Fruit fly (Drosophila melanogaster) whole organism, embryonic: ENCODE measurements around the gene CG32176.
A peak's percentile ranks its signal among the peaks of the same experiment; 100 is the strongest.

Source experiments
- CG10147 ChIP-seq: fragments of 200-800 bp; sonication (Bioruptor generic); optimal IDR thresholded peaks from 2 replicates; lab custom pipeline; 2019; ENCODE audit warnings: missing biosample characterization, mild to moderate bottlenecking, missing genetic modification characterization, moderate library complexity
- CG10321 ChIP-seq: fragments of 200-800 bp; sonication (Bioruptor generic); IDR thresholded peaks from 2 replicates; pipeline ENCODE4 v1.3.6; 2022; ENCODE audit warnings: missing biosample characterization, missing genetic modification characterization
- CG12155 ChIP-seq: fragments of 200-800 bp; sonication (Bioruptor generic); optimal IDR thresholded peaks from 3 replicates; lab custom pipeline; 2016; ENCODE audit warnings: missing biosample characterization, missing genetic modification characterization
- CG14710 ChIP-seq: fragments of 200-800 bp; sonication (Bioruptor generic); optimal IDR thresholded peaks from 3 replicates; lab custom pipeline; 2019; ENCODE audit warnings: missing biosample characterization, mild to moderate bottlenecking, missing genetic modification characterization, moderate library complexity
- CG1602 ChIP-seq: fragments of 200-800 bp; sonication (Bioruptor generic); optimal IDR thresholded peaks from 3 replicates; lab custom pipeline; 2016; ENCODE audit warnings: missing biosample characterization, missing genetic modification characterization
- CG16815 ChIP-seq: fragments of 200-800 bp; sonication (Bioruptor generic); optimal IDR thresholded peaks from 3 replicates; lab custom pipeline; 2017; ENCODE audit warnings: missing biosample characterization, mild to moderate bottlenecking, missing genetic modification characterization
- CG17385 ChIP-seq: fragments of 200-800 bp; sonication (Bioruptor generic); optimal IDR thresholded peaks from 3 replicates; lab custom pipeline; 2018; ENCODE audit warnings: missing biosample characterization, mild to moderate bottlenecking, missing genetic modification characterization
- CG17829 ChIP-seq: fragments of 200-800 bp; optimal IDR thresholded peaks from 2 replicates; lab custom pipeline; 2019; ENCODE audit warnings: missing biosample characterization, mild to moderate bottlenecking, missing genetic modification characterization, moderate library complexity
- CG18599 ChIP-seq: fragments of 200-800 bp; sonication (Bioruptor generic); optimal IDR thresholded peaks from 3 replicates; lab custom pipeline; 2017; ENCODE audit warnings: missing biosample characterization, missing genetic modification characterization, mild to moderate bottlenecking, moderate library complexity, missing genetic modification reagents
- CG2202 ChIP-seq: fragments of 200-800 bp; sonication (Bioruptor generic); optimal IDR thresholded peaks from 2 replicates; lab custom pipeline; 2018; ENCODE audit warnings: missing biosample characterization, mild to moderate bottlenecking, missing genetic modification characterization
- CG2875 ChIP-seq: fragments of 200-800 bp; sonication (Bioruptor generic); optimal IDR thresholded peaks from 2 replicates; lab custom pipeline; 2017; ENCODE audit warnings: missing biosample characterization, mild to moderate bottlenecking, missing genetic modification characterization, missing genetic modification reagents
- CG30403 ChIP-seq: fragments of 200-800 bp; sonication (Bioruptor generic); optimal IDR thresholded peaks from 3 replicates; lab custom pipeline; 2016; ENCODE audit warnings: missing biosample characterization, missing genetic modification characterization
- CG30431 ChIP-seq: fragments of 200-800 bp; sonication (Bioruptor generic); optimal IDR thresholded peaks from 2 replicates; lab custom pipeline; 2017; ENCODE audit warnings: missing biosample characterization, missing genetic modification characterization
- CG31441 ChIP-seq: fragments of 200-800 bp; sonication (Bioruptor generic); IDR thresholded peaks from 2 replicates; pipeline ENCODE4 v1.3.6; 2022; ENCODE audit warnings: missing biosample characterization, missing genetic modification characterization
- CG33213 ChIP-seq: fragments of 200-800 bp; sonication (Bioruptor generic); optimal IDR thresholded peaks from 3 replicates; lab custom pipeline; 2016; ENCODE audit warnings: missing biosample characterization, missing genetic modification characterization
- CG4707 ChIP-seq: fragments of 200-800 bp; sonication (Bioruptor generic); optimal IDR thresholded peaks from 2 replicates; lab custom pipeline; 2018; ENCODE audit warnings: missing biosample characterization, mild to moderate bottlenecking, missing genetic modification characterization, moderate library complexity
- CG4820 ChIP-seq: fragments of 200-800 bp; sonication (Bioruptor generic); optimal IDR thresholded peaks from 3 replicates; lab custom pipeline; 2016; ENCODE audit warnings: missing biosample characterization, missing genetic modification characterization
- CG7745 ChIP-seq: fragments of 200-800 bp; sonication (Bioruptor generic); optimal IDR thresholded peaks from 2 replicates; lab custom pipeline; 2018; ENCODE audit warnings: missing biosample characterization, mild to moderate bottlenecking, missing genetic modification characterization, moderate library complexity
- CG8290 ChIP-seq, 3 experiments: fragments of 200-800 bp; sonication (Bioruptor generic); optimal IDR thresholded peaks; 2 replicates each; lab custom pipeline; 2016 to 2019; ENCODE audit warnings: missing biosample characterization in 3 of 3, missing genetic modification characterization in 3 of 3, mild to moderate bottlenecking in 2 of 3, moderate library complexity in 1 of 3
- Dad ChIP-seq: fragments of 200-800 bp; sonication (Bioruptor generic); optimal IDR thresholded peaks from 3 replicates; lab custom pipeline; 2016; ENCODE audit warnings: missing biosample characterization, missing genetic modification characterization
- ERR ChIP-seq: fragments of 200-800 bp; sonication (Bioruptor generic); optimal IDR thresholded peaks from 2 replicates; lab custom pipeline; 2016; ENCODE audit warnings: missing biosample characterization, missing genetic modification characterization
- HLH54F ChIP-seq: fragments of 200-800 bp; sonication (Bioruptor generic); optimal IDR thresholded peaks from 3 replicates; lab custom pipeline; 2016; ENCODE audit warnings: missing biosample characterization, missing genetic modification characterization
- Hmr ChIP-seq: fragments of 200-800 bp; sonication (Bioruptor generic); optimal IDR thresholded peaks from 3 replicates; lab custom pipeline; 2017; ENCODE audit warnings: mild to moderate bottlenecking, missing biosample characterization, missing genetic modification reagents, missing genetic modification characterization
- Lpt ChIP-seq: fragments of >200 bp; optimal IDR thresholded peaks from 2 replicates; lab custom pipeline; 2018; ENCODE audit warnings: missing biosample characterization, missing genetic modification characterization
- MBD-R2 ChIP-seq: fragments of 200-800 bp; sonication (Bioruptor generic); IDR thresholded peaks from 2 replicates; pipeline ENCODE4 v1.3.6; 2022; ENCODE audit warnings: missing biosample characterization, missing genetic modification characterization
- Mad ChIP-seq: fragments of 200-800 bp; sonication (Bioruptor generic); optimal IDR thresholded peaks from 2 replicates; lab custom pipeline; 2016; ENCODE audit warnings: missing biosample characterization, missing genetic modification characterization
- Med ChIP-seq: fragments of 200-800 bp; sonication (Bioruptor generic); peaks from one replicate; lab custom pipeline; 2016; ENCODE audit warnings: missing biosample characterization, missing genetic modification characterization, mild to moderate bottlenecking, inconsistent platforms, moderate library complexity
- Optix ChIP-seq: fragments of 200-800 bp; sonication (Bioruptor generic); IDR thresholded peaks from 3 replicates; pipeline ENCODE4 v1.3.6; 2022; ENCODE audit warnings: missing biosample characterization, missing genetic modification characterization
- Pdp1 ChIP-seq, 2 experiments: fragments of 200-800 bp; sonication (Bioruptor generic); optimal IDR thresholded peaks; 3 replicates each; lab custom pipeline; 2016; ENCODE audit warnings: missing biosample characterization in 2 of 2, missing genetic modification characterization in 2 of 2, mild to moderate bottlenecking in 1 of 2, moderate library complexity in 1 of 2
- Sry-δ ChIP-seq: fragments of 200-800 bp; sonication (Bioruptor generic); optimal IDR thresholded peaks from 2 replicates; lab custom pipeline; 2016; ENCODE audit warnings: missing biosample characterization, missing genetic modification characterization
- Xrp1 ChIP-seq: fragments of 200-800 bp; sonication (Bioruptor generic); IDR thresholded peaks from 2 replicates; pipeline ENCODE4 v1.3.6; 2022; ENCODE audit warnings: missing biosample characterization, missing genetic modification characterization
- ara ChIP-seq: fragments of 200-800 bp; sonication (Bioruptor generic); IDR thresholded peaks from 2 replicates; pipeline ENCODE4 v1.3.6; 2022; ENCODE audit warnings: missing biosample characterization, missing genetic modification characterization
- bab2 ChIP-seq: fragments of 200-800 bp; sonication (Bioruptor generic); optimal IDR thresholded peaks from 2 replicates; lab custom pipeline; 2016; ENCODE audit warnings: missing biosample characterization, missing genetic modification characterization
- bigmax ChIP-seq: fragments of 200-800 bp; sonication (Bioruptor generic); optimal IDR thresholded peaks from 2 replicates; lab custom pipeline; 2018; ENCODE audit warnings: missing biosample characterization, mild to moderate bottlenecking, missing genetic modification characterization
- cato ChIP-seq: fragments of 200-800 bp; sonication (Bioruptor generic); optimal IDR thresholded peaks from 2 replicates; lab custom pipeline; 2016; ENCODE audit warnings: missing biosample characterization, missing genetic modification characterization, borderline replicate concordance
- chn ChIP-seq: fragments of 200-800 bp; sonication (Bioruptor generic); optimal IDR thresholded peaks from 2 replicates; lab custom pipeline; 2016; ENCODE audit warnings: missing biosample characterization, missing genetic modification characterization
- hkb ChIP-seq, 2 experiments: fragments of 200-800 bp in 1 of 2; fragments of >200 bp in 1 of 2; sonication (Bioruptor generic) in 1 of 2; IDR thresholded peaks in 1 of 2; optimal IDR thresholded peaks in 1 of 2; 2 replicates each; pipeline versions ENCODE4 v1.3.6 to Lab custom; 2017 to 2022; ENCODE audit warnings: missing biosample characterization in 1 of 2, missing genetic modification characterization in 1 of 2
- jing ChIP-seq: fragments of 200-800 bp; sonication (Bioruptor generic); optimal IDR thresholded peaks from 2 replicates; lab custom pipeline; 2018; ENCODE audit warnings: missing biosample characterization, mild to moderate bottlenecking, missing genetic modification characterization
- kay ChIP-seq: fragments of 200-800 bp; sonication (Bioruptor generic); optimal IDR thresholded peaks from 2 replicates; lab custom pipeline; 2016; ENCODE audit warnings: missing biosample characterization, missing genetic modification characterization
- mirr ChIP-seq: fragments of 200-800 bp; sonication (Bioruptor generic); optimal IDR thresholded peaks from 3 replicates; lab custom pipeline; 2018; ENCODE audit warnings: missing biosample characterization, mild to moderate bottlenecking, missing genetic modification characterization
- odd ChIP-seq: fragments of 200-800 bp; sonication (Bioruptor generic); optimal IDR thresholded peaks from 2 replicates; lab custom pipeline; 2017; ENCODE audit warnings: missing biosample characterization, mild to moderate bottlenecking, missing genetic modification characterization
- pb ChIP-seq: fragments of 200-800 bp; sonication (Bioruptor generic); optimal IDR thresholded peaks from 3 replicates; lab custom pipeline; 2016; ENCODE audit warnings: missing biosample characterization, missing genetic modification characterization
- pum ChIP-seq: fragments of 200-800 bp; sonication (Bioruptor generic); optimal IDR thresholded peaks from 2 replicates; lab custom pipeline; 2016; ENCODE audit warnings: missing biosample characterization, missing genetic modification characterization
- slou ChIP-seq: fragments of 200-800 bp; sonication (Bioruptor generic); optimal IDR thresholded peaks from 3 replicates; lab custom pipeline; 2016; ENCODE audit warnings: missing biosample characterization, missing genetic modification characterization
- slp2 ChIP-seq: fragments of 200-800 bp; sonication (Bioruptor generic); optimal IDR thresholded peaks from 2 replicates; lab custom pipeline; 2016; ENCODE audit warnings: missing biosample characterization, missing genetic modification characterization
- tll ChIP-seq, 2 experiments: fragments of 200-800 bp in 1 of 2; fragments of >200 bp in 1 of 2; sonication (Bioruptor generic) in 1 of 2; optimal IDR thresholded peaks; 2 replicates each; lab custom pipeline; 2017 to 2019; ENCODE audit warnings: missing biosample characterization in 2 of 2, missing genetic modification characterization in 2 of 2, mild to moderate bottlenecking in 1 of 2, moderate library complexity in 1 of 2
- twi ChIP-seq: fragments of 200-800 bp; optimal IDR thresholded peaks from 2 replicates; lab custom pipeline; 2019; ENCODE audit warnings: missing biosample characterization, mild to moderate bottlenecking, missing genetic modification characterization, moderate library complexity
- unpg ChIP-seq: fragments of 200-800 bp; sonication (Bioruptor generic); optimal IDR thresholded peaks from 3 replicates; lab custom pipeline; 2018; ENCODE audit warnings: missing biosample characterization, mild to moderate bottlenecking, missing genetic modification characterization, moderate library complexity

CG32176 gene

DNA sequence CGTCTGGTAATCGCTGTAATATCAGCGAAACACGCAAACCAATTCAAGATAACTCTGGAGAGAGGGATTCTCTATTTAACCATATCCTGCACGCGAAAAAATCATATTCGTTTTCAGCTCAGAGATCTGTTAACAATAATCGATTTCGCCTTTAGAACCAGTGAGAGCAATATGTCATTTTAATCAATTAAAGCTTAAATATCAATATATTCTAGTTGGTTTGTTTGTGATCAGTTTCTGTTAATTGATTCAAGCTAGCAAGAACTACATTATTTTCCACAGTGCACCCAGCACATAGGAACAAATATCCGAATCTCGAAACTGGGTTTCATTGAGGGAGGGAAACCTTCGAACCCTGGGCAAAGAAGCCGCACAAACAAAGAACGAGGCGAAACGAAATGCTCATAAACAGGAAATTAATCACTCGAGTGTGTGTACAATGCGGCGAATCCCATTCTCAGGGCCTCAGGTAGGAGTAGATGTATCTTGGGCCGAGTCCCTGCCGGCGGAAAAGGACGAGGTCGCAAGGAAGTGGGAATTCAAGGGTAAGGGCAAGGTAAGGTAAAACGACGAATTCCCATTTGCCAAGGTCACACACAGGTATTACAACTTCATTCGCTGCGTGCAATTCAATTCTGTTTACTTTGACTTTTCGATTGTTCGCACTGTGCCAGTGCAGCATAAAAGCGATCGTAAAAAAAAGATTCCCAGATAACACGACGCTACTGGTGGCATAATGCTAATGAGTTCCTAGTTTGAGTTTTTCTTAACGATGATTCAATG lies 17.5 kb upstream of the CG32176 start (continued):
- no peak for TF ChIP-seq CG2875
- TF ChIP-seq CG1602 (GFP tag; lab: Kevin White, UChicago): peak; percentile 39
- peak; percentile 3 for TF ChIP-seq kay
- TF ChIP-seq cato (GFP tag; lab: Kevin White, UChicago): no peak
- TF ChIP-seq Hmr (GFP tag; lab: Kevin White, UChicago): peak; percentile 6
- peak; percentile 12 for TF ChIP-seq CG17385 (GFP tag; lab: Kevin White, UChicago)
- TF ChIP-seq CG10147 (GFP tag; lab: Kevin White, UChicago): peak; percentile 2
- no peak for TF ChIP-seq slou (GFP tag; lab: Kevin White, UChicago)
- TF ChIP-seq CG4820 (GFP tag; lab: Kevin White, UChicago): peak; percentile 49
- TF ChIP-seq Med (GFP tag; lab: Kevin White, UChicago): peak; percentile 86
- peak; percentile 49 for TF ChIP-seq twi
- peak; percentile 69 for TF ChIP-seq CG16815 (GFP tag; lab: Kevin White, UChicago)
- no peak for TF ChIP-seq ERR (GFP tag; lab: Kevin White, UChicago)
- peak; percentile 23 to 49 for TF ChIP-seq Pdp1 (GFP tag; optimal IDR thresholded peaks at IDR 0.05; lab: Kevin White, UChicago)
- TF ChIP-seq Optix: peak; percentile 35; the same call in 1 of the 3 replicates
- TF ChIP-seq Xrp1 (GFP tag; lab: Robert Waterston, UW): peak; percentile 76
- TF ChIP-seq Mad (GFP tag; lab: Kevin White, UChicago): peak; percentile 15
- no peak for TF ChIP-seq CG10321 (GFP tag; lab: Robert Waterston, UW)
- TF ChIP-seq CG18599: peak; percentile 12
- TF ChIP-seq CG7745 (tag; lab: Kevin White, UChicago): peak; percentile 2
- TF ChIP-seq Dad (GFP tag; lab: Kevin White, UChicago): no peak
- TF ChIP-seq tll (GFP tag; optimal IDR thresholded peaks at IDR 0.05; lab: Kevin White, UChicago): peak in 1 of 2 experiments; percentile 98
- peak; percentile 78 for TF ChIP-seq CG14710
- peak; percentile 43 for TF ChIP-seq CG12155 (GFP tag; lab: Kevin White, UChicago)
- TF ChIP-seq odd (GFP tag; lab: Kevin White, UChicago): peak; percentile 4
- peak; percentile 61; the same call in 1 of the 2 replicates for TF ChIP-seq ara (GFP tag; lab: Robert Waterston, UW)
- TF ChIP-seq hkb (optimal IDR thresholded peaks at IDR 0.05; lab: Kevin White, UChicago): no peak
- no peak for TF ChIP-seq hkb (GFP tag; IDR thresholded peaks at IDR 0.05; lab: Robert Waterston, UW)
- TF ChIP-seq slp2 (GFP tag; lab: Kevin White, UChicago): peak; percentile 7
- TF ChIP-seq CG33213: peak; percentile 14
- TF ChIP-seq CG2202 (tag; lab: Kevin White, UChicago): peak; percentile 69
- peak; percentile 39 for TF ChIP-seq CG30403 (GFP tag; lab: Kevin White, UChicago)
- TF ChIP-seq MBD-R2: no peak; the same call in 1 of the 2 replicates
- peak; percentile 82 for TF ChIP-seq Lpt
- TF ChIP-seq jing (GFP tag; lab: Kevin White, UChicago): no peak
- TF ChIP-seq HLH54F (GFP tag; lab: Kevin White, UChicago): peak; percentile 38
- TF ChIP-seq bab2: peak; percentile 37
- TF ChIP-seq pb (GFP tag; lab: Kevin White, UChicago): no peak
- peak; percentile 59 for TF ChIP-seq CG30431 (GFP tag; lab: Kevin White, UChicago)
- no peak for TF ChIP-seq mirr
- peak; percentile 65 for TF ChIP-seq chn (GFP tag; lab: Kevin White, UChicago)
- no peak for TF ChIP-seq Sry-δ (GFP tag; lab: Kevin White, UChicago)
- TF ChIP-seq CG17829 (tag; lab: Kevin White, UChicago): peak; percentile 77
- no peak for TF ChIP-seq bigmax (GFP tag; lab: Kevin White, UChicago)
- TF ChIP-seq CG4707 (GFP tag; lab: Kevin White, UChicago): no peak
- peak; percentile 46 for TF ChIP-seq CG8290 (GFP tag; optimal IDR thresholded peaks at IDR 0.05; lab: Kevin White, UChicago)
- no peak for TF ChIP-seq CG8290 (tag; optimal IDR thresholded peaks at IDR 0.05; lab: Kevin White, UChicago)
- peak; percentile 21 for TF ChIP-seq unpg (GFP tag; lab: Kevin White, UChicago)
- TF ChIP-seq pum (GFP tag; lab: Kevin White, UChicago): peak; percentile 42
- peak; percentile 55 for TF ChIP-seq CG31441 (GFP tag; lab: Robert Waterston, UW)
